Fruit fly (Drosophila melanogaster) whole organism, embryonic: ENCODE data around the gene Cad89D.

Experiments
- Adf1 ChIP-seq: fragments of 200-800 bp; sonication (Bioruptor generic); IDR thresholded peaks from 2 replicates; pipeline ENCODE4 v1.3.6; 2022; ENCODE audit warnings: missing biosample characterization, missing genetic modification characterization
- Aef1 ChIP-seq: fragments of 200-800 bp; sonication (Bioruptor generic); IDR thresholded peaks from 3 replicates; pipeline ENCODE4 v1.3.6; 2022; ENCODE audit warnings: missing biosample characterization, missing genetic modification characterization
- Bteb2 ChIP-seq: fragments of 200-800 bp; sonication (Bioruptor generic); optimal IDR thresholded peaks from 2 replicates; lab custom pipeline; 2016; ENCODE audit warnings: missing biosample characterization, missing genetic modification characterization
- CG10209 ChIP-seq: fragments of 200-800 bp; sonication (Bioruptor generic); optimal IDR thresholded peaks from 3 replicates; lab custom pipeline; 2017; ENCODE audit warnings: missing biosample characterization, mild to moderate bottlenecking, missing genetic modification characterization, missing genetic modification reagents
- CG10267 ChIP-seq: fragments of 200-800 bp; sonication (Bioruptor generic); optimal IDR thresholded peaks from 2 replicates; lab custom pipeline; 2018; ENCODE audit warnings: missing biosample characterization, mild to moderate bottlenecking, missing genetic modification characterization, moderate library complexity
- CG10654 ChIP-seq: fragments of 200-800 bp; sonication (Bioruptor generic); optimal IDR thresholded peaks from 2 replicates; lab custom pipeline; 2016; ENCODE audit warnings: missing biosample characterization, missing genetic modification characterization
- CG11696 ChIP-seq: fragments of 200-800 bp; sonication (Bioruptor generic); IDR thresholded peaks from 2 replicates; pipeline ENCODE4 v1.3.6; 2022; ENCODE audit warnings: missing biosample characterization, missing genetic modification characterization
- CG12071 ChIP-seq: fragments of 200-800 bp; sonication (Bioruptor generic); optimal IDR thresholded peaks from 3 replicates; lab custom pipeline; 2018; ENCODE audit warnings: missing biosample characterization, mild to moderate bottlenecking, missing genetic modification characterization
- CG12236 ChIP-seq: fragments of 200-800 bp; sonication (Bioruptor generic); optimal IDR thresholded peaks from 2 replicates; lab custom pipeline; 2016; ENCODE audit warnings: missing biosample characterization, missing genetic modification characterization
- CG12299 ChIP-seq: fragments of 200-800 bp; sonication (Bioruptor generic); optimal IDR thresholded peaks from 2 replicates; lab custom pipeline; 2018; ENCODE audit warnings: missing biosample characterization, mild to moderate bottlenecking, missing genetic modification characterization
- CG14667 ChIP-seq: fragments of 200-800 bp; sonication (Bioruptor generic); IDR thresholded peaks from 2 replicates; pipeline ENCODE4 v1.3.6; 2022; ENCODE audit warnings: missing biosample characterization, missing genetic modification characterization
- CG1529 ChIP-seq: fragments of 200-800 bp; sonication (Bioruptor generic); optimal IDR thresholded peaks from 3 replicates; lab custom pipeline; 2018; ENCODE audit warnings: missing biosample characterization, missing genetic modification characterization
- CG15696 ChIP-seq: fragments of 200-800 bp; sonication (Bioruptor generic); optimal IDR thresholded peaks from 2 replicates; lab custom pipeline; 2019; ENCODE audit warnings: missing biosample characterization, mild to moderate bottlenecking, missing genetic modification characterization, moderate library complexity
- CG17361 ChIP-seq: fragments of 200-800 bp; sonication (Bioruptor generic); IDR thresholded peaks from 3 replicates; pipeline ENCODE4 v1.3.6; 2022; ENCODE audit warnings: missing biosample characterization, missing genetic modification characterization
- CG18619 ChIP-seq: fragments of 200-800 bp; sonication (Bioruptor generic); optimal IDR thresholded peaks from 3 replicates; lab custom pipeline; 2017; ENCODE audit warnings: missing biosample characterization, mild to moderate bottlenecking, missing genetic modification characterization
- CG2120 ChIP-seq: fragments of 200-800 bp; sonication (Bioruptor generic); optimal IDR thresholded peaks from 3 replicates; lab custom pipeline; 2016; ENCODE audit warnings: missing biosample characterization, missing genetic modification characterization
- CG2129 ChIP-seq: fragments of 200-800 bp; sonication (Bioruptor generic); IDR thresholded peaks from 2 replicates; pipeline ENCODE4 v1.3.6; 2022; ENCODE audit warnings: missing biosample characterization, missing genetic modification characterization; ENCODE audit not compliant: partially characterized antibody
- CG3281 ChIP-seq: fragments of 200-800 bp; sonication (Bioruptor generic); optimal IDR thresholded peaks from 3 replicates; lab custom pipeline; 2017; ENCODE audit warnings: missing biosample characterization, mild to moderate bottlenecking, missing genetic modification characterization
- CG3838 ChIP-seq: fragments of 200-800 bp; sonication (Bioruptor generic); optimal IDR thresholded peaks from 3 replicates; lab custom pipeline; 2016; ENCODE audit warnings: missing biosample characterization, missing genetic modification characterization
- CG6254 ChIP-seq: fragments of 200-800 bp; sonication (Bioruptor generic); optimal IDR thresholded peaks from 3 replicates; lab custom pipeline; 2017; ENCODE audit warnings: mild to moderate bottlenecking, missing biosample characterization, missing genetic modification reagents, missing genetic modification characterization
- CG6765 ChIP-seq: fragments of 200-800 bp; sonication (Bioruptor generic); optimal IDR thresholded peaks from 3 replicates; lab custom pipeline; 2017; ENCODE audit warnings: missing biosample characterization, mild to moderate bottlenecking, missing genetic modification characterization
- CTCF ChIP-seq: fragments of 200-800 bp; sonication (Bioruptor generic); optimal IDR thresholded peaks from 2 replicates; lab custom pipeline; 2017; ENCODE audit warnings: missing biosample characterization, mild to moderate bottlenecking, missing genetic modification characterization, moderate library complexity
- CkIIα-i1 ChIP-seq: fragments of 200-800 bp; sonication (Bioruptor generic); IDR thresholded peaks from 2 replicates; pipeline ENCODE4 v1.3.6; 2022; ENCODE audit warnings: missing biosample characterization, missing genetic modification characterization
- Oaz ChIP-seq: fragments of 200-800 bp; sonication (Bioruptor generic); IDR thresholded peaks from 2 replicates; pipeline ENCODE4 v1.3.6; 2022; ENCODE audit warnings: missing biosample characterization, missing genetic modification characterization
- PHDP ChIP-seq: fragments of 200-800 bp; sonication (Bioruptor generic); optimal IDR thresholded peaks from 3 replicates; lab custom pipeline; 2018; ENCODE audit warnings: missing biosample characterization, mild to moderate bottlenecking, missing genetic modification characterization, moderate library complexity
- Rfx ChIP-seq: fragments of 200-800 bp; sonication (Bioruptor generic); IDR thresholded peaks from 2 replicates; pipeline ENCODE4 v1.3.6; 2022; ENCODE audit warnings: missing biosample characterization, missing genetic modification characterization
- Side ChIP-seq: fragments of 200-800 bp; sonication (Bioruptor generic); optimal IDR thresholded peaks from 2 replicates; lab custom pipeline; 2016; ENCODE audit warnings: missing biosample characterization, missing genetic modification characterization
- Sox102F ChIP-seq: fragments of 200-800 bp; sonication (Bioruptor generic); optimal IDR thresholded peaks from 2 replicates; lab custom pipeline; 2018; ENCODE audit warnings: missing biosample characterization, mild to moderate bottlenecking, missing genetic modification characterization, moderate library complexity
- Sry-β ChIP-seq: fragments of 200-800 bp; sonication (Bioruptor generic); optimal IDR thresholded peaks from 2 replicates; lab custom pipeline; 2018; ENCODE audit warnings: missing biosample characterization, mild to moderate bottlenecking, missing genetic modification characterization, moderate library complexity
- Trl ChIP-seq, 3 experiments: fragments of >200 bp in 2 of 3; fragments of 200-800 bp in 1 of 3; sonication (Bioruptor generic) in 1 of 3; optimal IDR thresholded peaks; 2 replicates in 1 of 3; 3 replicates in 2 of 3; lab custom pipeline; 2016 to 2017; ENCODE audit warnings: missing biosample characterization in 1 of 3, missing genetic modification characterization in 1 of 3
- Xrp1 ChIP-seq: fragments of 200-800 bp; sonication (Bioruptor generic); IDR thresholded peaks from 2 replicates; pipeline ENCODE4 v1.3.6; 2022; ENCODE audit warnings: missing biosample characterization, missing genetic modification characterization
- ac ChIP-seq: fragments of 200-800 bp; sonication (Bioruptor generic); optimal IDR thresholded peaks from 3 replicates; lab custom pipeline; 2017; ENCODE audit warnings: missing biosample characterization, mild to moderate bottlenecking, missing genetic modification characterization
- aop ChIP-seq: fragments of 200-800 bp; sonication (Bioruptor generic); IDR thresholded peaks from 2 replicates; pipeline ENCODE4 v1.3.6; 2022; ENCODE audit warnings: missing biosample characterization, missing genetic modification characterization
- ci ChIP-seq: fragments of 200-800 bp; sonication (Bioruptor generic); IDR thresholded peaks from 3 replicates; pipeline ENCODE4 v1.3.6; 2022; ENCODE audit warnings: missing biosample characterization, missing genetic modification characterization
- da ChIP-seq: fragments of 200-800 bp; sonication (Bioruptor generic); optimal IDR thresholded peaks from 2 replicates; lab custom pipeline; 2016; ENCODE audit warnings: missing biosample characterization, missing genetic modification characterization
- dm ChIP-seq: fragments of 200-800 bp; sonication (Bioruptor generic); optimal IDR thresholded peaks from 3 replicates; lab custom pipeline; 2016; ENCODE audit warnings: missing biosample characterization, missing genetic modification characterization
- eve ChIP-seq, 2 experiments: fragments of >200 bp; optimal IDR thresholded peaks; 2 replicates each; lab custom pipeline; 2017; ENCODE audit warnings: missing biosample characterization in 2 of 2, missing genetic modification characterization in 2 of 2
- gcm ChIP-seq: fragments of 200-800 bp; sonication (Bioruptor generic); optimal IDR thresholded peaks from 2 replicates; lab custom pipeline; 2019; ENCODE audit warnings: missing biosample characterization, mild to moderate bottlenecking, missing genetic modification characterization, moderate library complexity
- gfzf ChIP-seq: fragments of 200-800 bp; sonication (Bioruptor generic); optimal IDR thresholded peaks from 2 replicates; lab custom pipeline; 2016; ENCODE audit warnings: missing biosample characterization, mild to moderate bottlenecking, missing genetic modification characterization, moderate library complexity
- gsb-n ChIP-seq: fragments of 200-800 bp; sonication (Bioruptor generic); optimal IDR thresholded peaks from 3 replicates; lab custom pipeline; 2018; ENCODE audit warnings: missing biosample characterization, mild to moderate bottlenecking, missing genetic modification characterization
- insv ChIP-seq, 2 experiments: fragments of 200-800 bp; sonication (Bioruptor generic); optimal IDR thresholded peaks; 3 replicates each; lab custom pipeline; 2016 to 2018; ENCODE audit warnings: missing biosample characterization in 2 of 2, missing genetic modification characterization in 2 of 2
- inv ChIP-seq: fragments of 200-800 bp; sonication (Bioruptor generic); IDR thresholded peaks from 2 replicates; pipeline ENCODE4 v1.3.6; 2022; ENCODE audit warnings: missing biosample characterization, missing genetic modification characterization; ENCODE audit not compliant: partially characterized antibody
- jumu ChIP-seq: fragments of 200-800 bp; sonication (Bioruptor generic); optimal IDR thresholded peaks from 3 replicates; lab custom pipeline; 2016; ENCODE audit warnings: missing biosample characterization, missing genetic modification characterization
- nerfin-1 ChIP-seq: fragments of 200-800 bp; sonication (Bioruptor generic); optimal IDR thresholded peaks from 3 replicates; lab custom pipeline; 2019; ENCODE audit warnings: missing biosample characterization, mild to moderate bottlenecking, missing genetic modification characterization, moderate library complexity
- nom ChIP-seq: fragments of 200-800 bp; sonication (Bioruptor generic); optimal IDR thresholded peaks from 2 replicates; lab custom pipeline; 2017; ENCODE audit warnings: missing biosample characterization, missing genetic modification characterization, mild to moderate bottlenecking, moderate library complexity, missing genetic modification reagents
- oc ChIP-seq: fragments of 200-800 bp; sonication (Bioruptor generic); optimal IDR thresholded peaks from 2 replicates; lab custom pipeline; 2018; ENCODE audit warnings: missing biosample characterization, mild to moderate bottlenecking, missing genetic modification characterization, moderate library complexity
- ranshi ChIP-seq: fragments of 200-800 bp; sonication (Bioruptor generic); IDR thresholded peaks from 2 replicates; pipeline ENCODE4 v1.3.6; 2022; ENCODE audit warnings: missing biosample characterization, missing genetic modification characterization
- salm ChIP-seq: fragments of 200-800 bp; sonication (Bioruptor generic); optimal IDR thresholded peaks from 2 replicates; lab custom pipeline; 2018; ENCODE audit warnings: missing biosample characterization, mild to moderate bottlenecking, missing genetic modification characterization
- sens-2 ChIP-seq: fragments of 200-800 bp; sonication (Bioruptor generic); IDR thresholded peaks from 2 replicates; pipeline ENCODE4 v1.3.6; 2022; ENCODE audit warnings: missing biosample characterization, missing genetic modification characterization
- slbo ChIP-seq: fragments of 200-800 bp; sonication (Bioruptor generic); IDR thresholded peaks from 2 replicates; pipeline ENCODE4 v1.3.6; 2022; ENCODE audit warnings: missing biosample characterization, missing genetic modification characterization
- so ChIP-seq: fragments of 200-800 bp; sonication (Bioruptor generic); IDR thresholded peaks from 3 replicates; pipeline ENCODE4 v1.3.6; 2022; ENCODE audit warnings: missing biosample characterization, missing genetic modification characterization
- zfh1 ChIP-seq: fragments of 200-800 bp; sonication (Bioruptor generic); IDR thresholded peaks from 3 replicates; pipeline ENCODE4 v1.3.6; 2022; ENCODE audit warnings: missing biosample characterization, missing genetic modification characterization

The Cad89D gene

DNA sequence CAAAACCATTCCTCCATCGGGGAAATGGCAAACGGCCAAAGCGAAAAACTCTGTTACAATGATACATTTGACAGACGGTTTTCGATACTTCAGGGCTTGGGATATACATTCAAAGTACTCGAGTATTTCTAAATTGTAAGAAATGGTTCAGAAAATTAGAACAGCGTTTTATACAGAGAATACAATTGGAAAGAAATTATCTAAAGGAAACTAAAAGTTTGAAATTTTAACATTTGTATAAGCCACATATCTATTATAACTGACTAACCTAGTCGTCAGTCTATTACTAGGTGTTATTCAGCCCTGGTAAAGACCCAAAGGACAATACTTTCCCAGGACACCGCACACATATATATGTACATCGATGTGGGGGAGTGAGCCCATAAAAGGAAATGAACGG lies 18.8 kb downstream of the Cad89D start (continued):
- peak; percentile 49 for TF ChIP-seq CG12299 (tag; lab: Kevin White, UChicago)
- no peak for TF ChIP-seq CG12236
- no peak for TF ChIP-seq CkIIα-i1 (GFP tag; lab: Robert Waterston, UW)
- TF ChIP-seq insv (GFP tag; optimal IDR thresholded peaks at IDR 0.05; lab: Kevin White, UChicago), result no peak
- no peak for TF ChIP-seq CTCF (GFP tag; lab: Kevin White, UChicago)
- TF ChIP-seq eve (GFP tag; optimal IDR thresholded peaks at IDR 0.05; lab: Kevin White, UChicago), result no peak
- no peak for TF ChIP-seq CG10654 (GFP tag; lab: Kevin White, UChicago)
- no peak for TF ChIP-seq Trl (optimal IDR thresholded peaks at IDR 0.05; lab: Kevin White, UChicago)
- no peak for TF ChIP-seq Trl (GFP tag; optimal IDR thresholded peaks at IDR 0.05; lab: Kevin White, UChicago)
- TF ChIP-seq Oaz (GFP tag; lab: Robert Waterston, UW), result no peak
- peak; percentile 29 for TF ChIP-seq Sox102F (GFP tag; lab: Kevin White, UChicago)
- peak; percentile 44 for TF ChIP-seq PHDP (tag; lab: Kevin White, UChicago)
- TF ChIP-seq nerfin-1 (tag; lab: Kevin White, UChicago), result no peak
- TF ChIP-seq dm, result no peak
- TF ChIP-seq oc (tag; lab: Kevin White, UChicago), result no peak
- peak; percentile 27; the same call in 1 of the 2 replicates for TF ChIP-seq Rfx (GFP tag; lab: Robert Waterston, UW)
- no peak for TF ChIP-seq slbo
- TF ChIP-seq Sry-β (GFP tag; lab: Kevin White, UChicago), result no peak
- peak; percentile 7 for TF ChIP-seq CG10209 (GFP tag; lab: Kevin White, UChicago)
- TF ChIP-seq Bteb2, result no peak
- TF ChIP-seq CG6254 (GFP tag; lab: Kevin White, UChicago), result no peak
- no peak for TF ChIP-seq ci (GFP tag; lab: Robert Waterston, UW)
- no peak for TF ChIP-seq CG2129 (GFP tag; lab: Robert Waterston, UW)
- peak; percentile 32 for TF ChIP-seq CG10267 (tag; lab: Kevin White, UChicago)
- TF ChIP-seq jumu (GFP tag; lab: Kevin White, UChicago), result no peak
- no peak for TF ChIP-seq gfzf
- no peak for TF ChIP-seq aop (GFP tag; lab: Robert Waterston, UW)
- TF ChIP-seq CG12071 (GFP tag; lab: Kevin White, UChicago), result no peak
- no peak for TF ChIP-seq inv
- peak; percentile 24; the same call in 1 of the 3 replicates for TF ChIP-seq CG17361 (GFP tag; lab: Robert Waterston, UW)
- TF ChIP-seq Adf1, result no peak
- TF ChIP-seq CG18619 (GFP tag; lab: Kevin White, UChicago), result no peak
- no peak for TF ChIP-seq CG3838
- no peak for TF ChIP-seq gsb-n
- TF ChIP-seq sens-2 (GFP tag; lab: Robert Waterston, UW), result no peak
- no peak for TF ChIP-seq nom (GFP tag; lab: Kevin White, UChicago)
- TF ChIP-seq CG11696, result no peak
- peak; percentile 58 for TF ChIP-seq CG15696
- peak; percentile 58 for TF ChIP-seq CG2120
- TF ChIP-seq CG3281, result peak; percentile 55
- no peak for TF ChIP-seq da (GFP tag; lab: Kevin White, UChicago)
- TF ChIP-seq so (GFP tag; lab: Robert Waterston, UW), result no peak
- no peak for TF ChIP-seq ac (GFP tag; lab: Kevin White, UChicago)
- TF ChIP-seq salm, result no peak
- no peak for TF ChIP-seq CG1529 (GFP tag; lab: Kevin White, UChicago)
- TF ChIP-seq CG14667 (GFP tag; lab: Robert Waterston, UW), result no peak
- TF ChIP-seq gcm (GFP tag; lab: Kevin White, UChicago), result no peak
- TF ChIP-seq ranshi, result no peak
- peak; percentile 45; the same call in 1 of the 2 replicates for TF ChIP-seq Xrp1
- no peak for TF ChIP-seq CG6765 (GFP tag; lab: Kevin White, UChicago)
- no peak for TF ChIP-seq Side (GFP tag; lab: Kevin White, UChicago)
- no peak for TF ChIP-seq Aef1 (GFP tag; lab: Robert Waterston, UW)
- TF ChIP-seq zfh1 (GFP tag; lab: Robert Waterston, UW), result no peak
